Worm (Caenorhabditis elegans): ENCODE data around the gene dyf-19.

dyf-19 gene

ce11 chrV:19609194-19609593 lies 15.7 kb upstream of the dyf-19 start, which contains the start of gene grsp-1:
Gene grsp-1, plus strand, starts transcription at chrV:19609494.
- TF ChIP-seq ama-1 (optimal IDR thresholded peaks at IDR 0.05), result no peak
- no peak for TF ChIP-seq ceh-36 (tag; optimal IDR thresholded peaks at IDR 0.05)
- no peak for TF ChIP-seq scrt-1 (GFP tag; IDR thresholded peaks at IDR 0.05)
- TF ChIP-seq tbx-37 (GFP tag; conservative IDR thresholded peaks at IDR 0.05), result no peak
- TF ChIP-seq hmbx-1 (tag; optimal IDR thresholded peaks at IDR 0.05), result no peak
- TF ChIP-seq ceh-13 (GFP tag; optimal IDR thresholded peaks at IDR 0.05), result no peak
- no peak for TF ChIP-seq pes-1 (GFP tag; IDR thresholded peaks at IDR 0.05)
- TF ChIP-seq flt-1 (GFP tag; IDR thresholded peaks at IDR 0.05), result no peak
- TF ChIP-seq ets-7 (tag; optimal IDR thresholded peaks at IDR 0.05), result no peak
- no peak for TF ChIP-seq hmg-4 (GFP tag; optimal IDR thresholded peaks at IDR 0.05)
- no peak for TF ChIP-seq hnd-1 (tag; optimal IDR thresholded peaks at IDR 0.05)
- no peak for TF ChIP-seq F13C5.2 (tag; optimal IDR thresholded peaks at IDR 0.05)
- no peak for TF ChIP-seq sea-1 (GFP tag; conservative IDR thresholded peaks at IDR 0.05)
- TF ChIP-seq tbx-11 (GFP tag; IDR thresholded peaks at IDR 0.05), result no peak
- TF ChIP-seq B0310.2 (tag; optimal IDR thresholded peaks at IDR 0.05), result no peak
- TF ChIP-seq aly-1 (tag; optimal IDR thresholded peaks at IDR 0.05), result no peak
- no peak for TF ChIP-seq tra-4 (tag; optimal IDR thresholded peaks at IDR 0.05)

- no peak for TF ChIP-seq scrt-1 (GFP tag; IDR thresholded peaks at IDR 0.05)
- no peak for TF ChIP-seq B0310.2 (tag; optimal IDR thresholded peaks at IDR 0.05)
- no peak for TF ChIP-seq sea-1 (GFP tag; conservative IDR thresholded peaks at IDR 0.05)
- TF ChIP-seq ceh-36 (tag; optimal IDR thresholded peaks at IDR 0.05), result no peak
- TF ChIP-seq ets-7 (tag; optimal IDR thresholded peaks at IDR 0.05), result no peak
- TF ChIP-seq hmg-4 (GFP tag; optimal IDR thresholded peaks at IDR 0.05), result no peak
- no peak for TF ChIP-seq pes-1 (GFP tag; IDR thresholded peaks at IDR 0.05)
- TF ChIP-seq tra-4 (tag; optimal IDR thresholded peaks at IDR 0.05), result no peak
- TF ChIP-seq hmbx-1 (tag; optimal IDR thresholded peaks at IDR 0.05), result no peak
- TF ChIP-seq aly-1 (tag; optimal IDR thresholded peaks at IDR 0.05), result no peak
- no peak for TF ChIP-seq ceh-13 (GFP tag; optimal IDR thresholded peaks at IDR 0.05)
- TF ChIP-seq hnd-1 (tag; optimal IDR thresholded peaks at IDR 0.05), result no peak
- no peak for TF ChIP-seq F13C5.2 (tag; optimal IDR thresholded peaks at IDR 0.05)
- no peak for TF ChIP-seq tbx-37 (GFP tag; conservative IDR thresholded peaks at IDR 0.05)
- TF ChIP-seq tbx-11 (GFP tag; IDR thresholded peaks at IDR 0.05), result no peak
- no peak for TF ChIP-seq flt-1 (GFP tag; IDR thresholded peaks at IDR 0.05)
- no peak for TF ChIP-seq ama-1 (optimal IDR thresholded peaks at IDR 0.05)
Observed at ce11 chrV:19610118-19610707, 14.6 kb upstream of the dyf-19 start.

- TF ChIP-seq F13C5.2 (tag; optimal IDR thresholded peaks at IDR 0.05) (no peak), ets-7 (tag; optimal IDR thresholded peaks at IDR 0.05) (no peak)
Observed at ce11 chrV:19611675-19612345, 13.0 kb upstream of the dyf-19 start.

ce11 chrV:19613161-19613560 lies 11.7 kb upstream of the dyf-19 start, which contains the start of gene nlp-26:
Gene nlp-26, plus strand, starts transcription at chrV:19613461.
- TF ChIP-seq ama-1 (optimal IDR thresholded peaks at IDR 0.05) (no peak), tra-4 (tag; optimal IDR thresholded peaks at IDR 0.05) (no peak), pes-1 (GFP tag; IDR thresholded peaks at IDR 0.05) (no peak), tbx-37 (GFP tag; conservative IDR thresholded peaks at IDR 0.05) (no peak), hnd-1 (tag; optimal IDR thresholded peaks at IDR 0.05) (no peak), aly-1 (tag; optimal IDR thresholded peaks at IDR 0.05) (no peak), ets-7 (tag; optimal IDR thresholded peaks at IDR 0.05) (no peak), F13C5.2 (tag; optimal IDR thresholded peaks at IDR 0.05) (no peak), ceh-36 (tag; optimal IDR thresholded peaks at IDR 0.05) (no peak)

ce11 chrV:19620098-19620497 lies 4.8 kb upstream of the dyf-19 start:
- TF ChIP-seq hnd-1 (tag; optimal IDR thresholded peaks at IDR 0.05) (no peak), pes-1 (GFP tag; IDR thresholded peaks at IDR 0.05) (no peak), ets-7 (tag; optimal IDR thresholded peaks at IDR 0.05) (no peak), hmbx-1 (tag; optimal IDR thresholded peaks at IDR 0.05) (no peak), ama-1 (optimal IDR thresholded peaks at IDR 0.05) (no peak), flt-1 (GFP tag; IDR thresholded peaks at IDR 0.05) (no peak), tra-4 (tag; optimal IDR thresholded peaks at IDR 0.05) (no peak), tbx-11 (GFP tag; IDR thresholded peaks at IDR 0.05) (no peak), scrt-1 (GFP tag; IDR thresholded peaks at IDR 0.05) (no peak), aly-1 (tag; optimal IDR thresholded peaks at IDR 0.05) (no peak), ceh-13 (GFP tag; optimal IDR thresholded peaks at IDR 0.05) (no peak), tbx-37 (GFP tag; conservative IDR thresholded peaks at IDR 0.05) (no peak), hmg-4 (GFP tag; optimal IDR thresholded peaks at IDR 0.05) (no peak), F13C5.2 (tag; optimal IDR thresholded peaks at IDR 0.05) (no peak), sea-1 (GFP tag; conservative IDR thresholded peaks at IDR 0.05) (no peak)

ce11 chrV:19622440-19622914 lies 2.4 kb upstream of the dyf-19 start, which contains the start of gene Y43F8C.3:
Gene Y43F8C.3, minus strand, starts transcription at chrV:19622626.
- peak; percentile 26 for TF ChIP-seq F13C5.2 (tag; optimal IDR thresholded peaks at IDR 0.05)
- peak; percentile 73 for TF ChIP-seq hmg-4 (GFP tag; optimal IDR thresholded peaks at IDR 0.05)
- TF ChIP-seq ama-1 (optimal IDR thresholded peaks at IDR 0.05), result no peak
- TF ChIP-seq tra-4 (tag; optimal IDR thresholded peaks at IDR 0.05), result no peak
- 0 out of 2 replicates have a peak, but pooled peaks have one; percentile 41 for TF ChIP-seq sea-1 (GFP tag; conservative IDR thresholded peaks at IDR 0.05)
- TF ChIP-seq aly-1 (tag; optimal IDR thresholded peaks at IDR 0.05), result no peak
- peak; percentile 18; the same call in 1 of the 2 replicates for TF ChIP-seq flt-1 (GFP tag; IDR thresholded peaks at IDR 0.05)
- no peak for TF ChIP-seq ets-7 (tag; optimal IDR thresholded peaks at IDR 0.05)
